Fruit fly (Drosophila melanogaster) Kc167 (cell line): Measurements from ENCODE around the gene CG4467.

Source experiments
- insv ChIP-seq: fragments of >200 bp; optimal IDR thresholded peaks from 3 replicates; lab custom pipeline; 2018; ENCODE audit warnings: missing external identifiers
- psq ChIP-seq: fragments of >200 bp; optimal IDR thresholded peaks from 2 replicates; lab custom pipeline; 2017; ENCODE audit warnings: missing external identifiers

- no peak for TF ChIP-seq psq
- TF ChIP-seq insv (lab: Kevin White, UChicago), result no peak
Observed at dm6 chr3R:23257986-23258427, 9.3 kb upstream of the CG4467 start, which contains the start of the genes wda and Pex11c.
